Fruit fly (Drosophila melanogaster): ENCODE measurements around the gene CG42798.

CG42798 gene

DNA sequence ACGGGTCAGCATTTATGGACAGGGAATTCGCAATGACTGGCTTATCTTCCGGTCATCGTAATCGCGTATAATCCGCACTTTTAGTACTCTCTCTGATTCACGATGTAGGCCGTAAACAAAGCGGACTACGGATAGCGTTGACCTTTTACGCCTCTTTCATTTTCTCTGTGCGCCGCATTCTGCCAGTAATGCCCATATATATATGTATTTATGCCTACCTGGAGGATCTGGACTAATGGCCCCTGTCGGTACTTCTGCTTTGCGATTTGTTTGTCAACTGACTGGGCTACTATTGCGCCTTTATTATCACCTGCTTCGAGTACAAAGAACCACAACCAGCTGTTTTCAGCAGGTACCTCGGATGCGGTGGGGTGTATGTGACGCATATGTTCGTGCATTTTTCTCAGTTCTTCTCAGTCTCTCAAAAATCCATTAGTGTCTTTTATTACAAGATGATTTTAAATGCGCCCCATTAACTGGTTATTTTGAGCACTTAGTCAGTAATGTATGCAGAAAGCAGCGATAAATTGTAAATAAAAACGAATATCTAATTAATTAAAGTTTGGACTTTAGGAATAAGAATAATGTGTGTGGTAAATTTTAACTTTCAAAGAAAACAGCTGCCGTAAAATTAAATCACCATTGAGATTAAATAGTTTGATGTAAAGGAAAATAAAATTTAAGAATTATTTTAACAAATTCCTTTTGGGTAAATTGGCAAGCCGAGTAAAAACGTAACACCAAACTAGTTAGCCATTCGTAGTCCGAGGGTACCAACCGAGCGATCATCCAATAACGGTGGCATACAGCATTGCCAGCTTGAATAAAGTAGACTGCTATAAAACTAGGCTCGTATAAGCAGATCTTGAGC, 11.9 kb upstream of the CG42798 start, which contains the start of gene CREG:
Gene CREG, minus strand, starts transcription at position 323 of the 871 bp plus-strand sequence.
- TF ChIP-seq dl (GFP tag; optimal IDR thresholded peaks at IDR 0.05; ENCODE audit: insufficient read depth in 1 of 2, partially characterized antibody in 2 of 2) = no peak
- peak; percentile 79 for TF ChIP-seq pan (optimal IDR thresholded peaks at IDR 0.05)
- TF ChIP-seq Hnf4 (GFP tag; optimal IDR thresholded peaks at IDR 0.05) = no peak
- no peak for TF ChIP-seq Mio (GFP tag; optimal IDR thresholded peaks at IDR 0.05)
- no peak for TF ChIP-seq jim (GFP tag; optimal IDR thresholded peaks at IDR 0.05)
- TF ChIP-seq woc (GFP tag; optimal IDR thresholded peaks at IDR 0.05) = peak; percentile 70
- TF ChIP-seq CrebA (GFP tag; optimal IDR thresholded peaks at IDR 0.05; ENCODE audit: borderline replicate concordance) = no peak
- no peak for TF ChIP-seq Rel (GFP tag; optimal IDR thresholded peaks at IDR 0.05)
- peak; percentile 34 for TF ChIP-seq Rel (tag; optimal IDR thresholded peaks at IDR 0.05)
- TF ChIP-seq Vsx2 (GFP tag; optimal IDR thresholded peaks at IDR 0.05; ENCODE audit: partially characterized antibody) = no peak
- peak; percentile 39 for TF ChIP-seq fru (GFP tag; optimal IDR thresholded peaks at IDR 0.05)
- peak; percentile 19 for TF ChIP-seq tai (GFP tag; optimal IDR thresholded peaks at IDR 0.05)
- TF ChIP-seq Dif (GFP tag; optimal IDR thresholded peaks at IDR 0.05; ENCODE audit: partially characterized antibody) = no peak
- peak; percentile 43 for TF ChIP-seq psq (GFP tag; optimal IDR thresholded peaks at IDR 0.05)
- TF ChIP-seq usp (GFP tag; optimal IDR thresholded peaks at IDR 0.05) = no peak
- peak in 1 of 2 experiments; percentile 48 for TF ChIP-seq foxo (GFP tag; optimal IDR thresholded peaks at IDR 0.05)
- TF ChIP-seq N (GFP tag; optimal IDR thresholded peaks at IDR 0.05) = no peak
- no peak for TF ChIP-seq lola (GFP tag; optimal IDR thresholded peaks at IDR 0.05)
- TF ChIP-seq Jra (GFP tag; optimal IDR thresholded peaks at IDR 0.05) = peak; percentile 42
- TF ChIP-seq Hr83 (GFP tag; optimal IDR thresholded peaks at IDR 0.05; ENCODE audit: poor library complexity, severe bottlenecking) = peak; percentile 66
- TF ChIP-seq h (GFP tag; optimal IDR thresholded peaks at IDR 0.05) = no peak
- peak; percentile 5 for TF ChIP-seq br (GFP tag; optimal IDR thresholded peaks at IDR 0.05)
- no peak for TF ChIP-seq Hr78 (GFP tag; optimal IDR thresholded peaks at IDR 0.05)
- TF ChIP-seq ey (GFP tag; optimal IDR thresholded peaks at IDR 0.05) = peak; percentile 32
- TF ChIP-seq brk (GFP tag; optimal IDR thresholded peaks at IDR 0.05) = no peak
- TF ChIP-seq Myc (optimal IDR thresholded peaks at IDR 0.05) = no peak
- peak; percentile 0 for TF ChIP-seq Dfd (GFP tag; optimal IDR thresholded peaks at IDR 0.05)
- TF ChIP-seq GATAd (GFP tag; optimal IDR thresholded peaks at IDR 0.05) = no peak
- no peak for TF ChIP-seq sv (GFP tag; optimal IDR thresholded peaks at IDR 0.05)
- no peak for TF ChIP-seq Abd-B (GFP tag; optimal IDR thresholded peaks at IDR 0.05)
- peak; percentile 32 for TF ChIP-seq rgr (GFP tag; optimal IDR thresholded peaks at IDR 0.05)
- TF ChIP-seq sage (GFP tag; optimal IDR thresholded peaks at IDR 0.05) = no peak
- no peak for TF ChIP-seq CG32264 (GFP tag; optimal IDR thresholded peaks at IDR 0.05)
- TF ChIP-seq dsf (GFP tag; optimal IDR thresholded peaks at IDR 0.05; ENCODE audit: borderline replicate concordance) = no peak
- TF ChIP-seq dmrt93B (GFP tag; optimal IDR thresholded peaks at IDR 0.05) = peak; percentile 37
- peak; percentile 34 for TF ChIP-seq Sp1 (GFP tag; optimal IDR thresholded peaks at IDR 0.05)
- TF ChIP-seq HLH106 (tag; optimal IDR thresholded peaks at IDR 0.05) = peak; percentile 15
- TF ChIP-seq OdsH (GFP tag; optimal IDR thresholded peaks at IDR 0.05) = peak; percentile 4
- no peak for TF ChIP-seq CG9705 (GFP tag; optimal IDR thresholded peaks at IDR 0.05)

DNA sequence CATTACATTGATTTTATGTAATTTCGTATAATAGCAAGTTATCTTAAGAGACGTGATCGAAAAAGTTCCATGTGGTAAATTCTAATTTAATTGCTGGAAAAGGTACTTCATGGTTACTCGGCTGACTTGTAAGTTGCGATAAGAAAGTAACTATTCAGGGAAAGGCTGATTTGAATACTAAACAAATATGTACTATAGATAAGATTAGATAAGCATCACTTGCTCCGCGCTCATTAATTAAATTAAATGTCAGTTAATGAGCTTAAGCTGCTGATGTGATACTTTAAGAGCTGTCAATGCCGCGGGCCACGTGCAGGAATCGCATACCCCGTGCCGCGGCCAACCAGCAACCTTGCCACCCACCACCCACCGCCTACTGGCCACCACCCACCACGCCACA, 6.4 kb upstream of the CG42798 start:
- no peak for TF ChIP-seq dl (GFP tag; optimal IDR thresholded peaks at IDR 0.05; ENCODE audit: insufficient read depth in 1 of 2, partially characterized antibody in 2 of 2)
- TF ChIP-seq Dif (GFP tag; optimal IDR thresholded peaks at IDR 0.05; ENCODE audit: partially characterized antibody) = no peak
- TF ChIP-seq sv (GFP tag; optimal IDR thresholded peaks at IDR 0.05) = no peak
- TF ChIP-seq Hr83 (GFP tag; optimal IDR thresholded peaks at IDR 0.05; ENCODE audit: poor library complexity, severe bottlenecking) = no peak
- no peak for TF ChIP-seq Hnf4 (GFP tag; optimal IDR thresholded peaks at IDR 0.05)
- TF ChIP-seq usp (GFP tag; optimal IDR thresholded peaks at IDR 0.05) = no peak
- no peak for TF ChIP-seq Vsx2 (GFP tag; optimal IDR thresholded peaks at IDR 0.05; ENCODE audit: partially characterized antibody)
- TF ChIP-seq Myc (optimal IDR thresholded peaks at IDR 0.05) = no peak
- no peak for TF ChIP-seq foxo (GFP tag; optimal IDR thresholded peaks at IDR 0.05)
- no peak for TF ChIP-seq psq (GFP tag; optimal IDR thresholded peaks at IDR 0.05)
- TF ChIP-seq CrebA (GFP tag; optimal IDR thresholded peaks at IDR 0.05; ENCODE audit: borderline replicate concordance) = no peak
- no peak for TF ChIP-seq Jra (GFP tag; optimal IDR thresholded peaks at IDR 0.05)
- no peak for TF ChIP-seq Sp1 (GFP tag; optimal IDR thresholded peaks at IDR 0.05)
- no peak for TF ChIP-seq woc (GFP tag; optimal IDR thresholded peaks at IDR 0.05)
- TF ChIP-seq HLH106 (tag; optimal IDR thresholded peaks at IDR 0.05) = no peak
- no peak for TF ChIP-seq jim (GFP tag; optimal IDR thresholded peaks at IDR 0.05)
- no peak for TF ChIP-seq h (GFP tag; optimal IDR thresholded peaks at IDR 0.05)
- TF ChIP-seq tai (GFP tag; optimal IDR thresholded peaks at IDR 0.05) = no peak
- TF ChIP-seq sage (GFP tag; optimal IDR thresholded peaks at IDR 0.05) = no peak
- no peak for TF ChIP-seq ey (GFP tag; optimal IDR thresholded peaks at IDR 0.05)

Data from whole organism, wandering third instar larva.